Worm (Caenorhabditis elegans) whole organism, L4/young adult: Measurements from ENCODE around the gene aqp-12.

Source experiments
- W03F9.2 ChIP-seq: fragments of 150-350 bp; optimal IDR thresholded peaks from 2 replicates; lab custom pipeline; 2014; ENCODE audit warnings: missing biosample characterization, missing genetic modification characterization
- dao-5 ChIP-seq: sonication (generic microtip); optimal IDR thresholded peaks from 2 replicates; lab custom pipeline; 2016; ENCODE audit warnings: missing genotype, missing genetic modification characterization, moderate library complexity, missing compliant biosample characterization
- him-1 ChIP-seq: sonication (generic microtip); optimal IDR thresholded peaks from 2 replicates; lab custom pipeline; 2016; ENCODE audit warnings: missing genotype, missing genetic modification reagents, missing genetic modification characterization, missing compliant biosample characterization

DNA sequence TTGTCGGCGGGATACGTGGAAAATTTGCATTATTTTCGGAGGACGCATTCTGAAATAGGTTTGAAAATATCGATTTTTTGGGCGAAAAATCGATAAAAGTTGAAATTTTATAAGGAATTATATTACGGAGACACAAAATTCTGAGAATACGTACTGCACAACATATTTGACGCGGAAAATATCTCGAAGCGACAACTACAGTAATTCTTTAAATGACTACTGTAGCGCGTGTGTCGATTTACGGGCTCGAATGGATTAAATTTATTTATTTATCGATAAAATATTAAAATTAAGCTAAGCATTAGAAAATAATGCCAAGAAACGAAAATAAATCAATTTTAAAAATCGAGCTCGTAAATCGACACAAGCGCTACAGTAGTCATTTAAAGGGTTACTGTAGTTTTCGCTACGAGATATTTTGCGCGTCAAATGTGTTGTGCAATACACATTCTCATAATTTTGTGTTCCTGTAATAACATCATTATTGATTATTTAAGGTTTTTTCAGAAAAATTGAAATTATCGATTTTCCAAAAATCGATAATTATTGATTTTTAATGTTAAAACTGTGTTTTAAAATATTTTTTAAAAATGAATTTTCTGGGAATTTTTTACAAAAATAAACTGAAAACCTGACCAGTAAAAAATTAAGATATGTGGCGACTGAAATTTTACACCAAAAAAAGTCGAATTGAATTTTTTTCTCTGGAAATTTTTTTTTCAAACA, 2.9 kb upstream of the aqp-12 start, which contains the start of gene polg-1:
- no peak for TF ChIP-seq W03F9.2 (tag; lab: Kevin White, UChicago)
- TF ChIP-seq him-1 (tag; lab: Kevin White, UChicago) = no peak
- TF ChIP-seq dao-5 (tag; lab: Kevin White, UChicago) = no peak
